Worm (Caenorhabditis elegans): ENCODE data around the gene acs-17.

- TF ChIP-seq nhr-76 (tag; optimal IDR thresholded peaks at IDR 0.05): no peak
- TF ChIP-seq nhr-2 (tag; optimal IDR thresholded peaks at IDR 0.05): no peak
- TF ChIP-seq zip-8 (tag; optimal IDR thresholded peaks at IDR 0.05): no peak
- no peak for TF ChIP-seq pha-4 (tag; optimal IDR thresholded peaks at IDR 0.05)
- no peak for TF ChIP-seq ceh-83 (GFP tag; optimal IDR thresholded peaks at IDR 0.05)
- TF ChIP-seq lsy-2 (tag; optimal IDR thresholded peaks at IDR 0.05): no peak
- no peak for TF ChIP-seq sem-2 (GFP tag; optimal IDR thresholded peaks at IDR 0.05)
- TF ChIP-seq lin-13 (tag; optimal IDR thresholded peaks at IDR 0.05): no peak
- no peak for TF ChIP-seq nhr-28 (tag; optimal IDR thresholded peaks at IDR 0.05)
- no peak for TF ChIP-seq sptf-1 (tag; optimal IDR thresholded peaks at IDR 0.05)
- no peak for TF ChIP-seq snpc-4 (tag; optimal IDR thresholded peaks at IDR 0.05)
- no peak for TF ChIP-seq blmp-1 (tag; optimal IDR thresholded peaks at IDR 0.05)
- TF ChIP-seq elt-3 (tag; optimal IDR thresholded peaks at IDR 0.05): no peak
Measured at ce11 chrX:5905764-5906163, 38.5 kb downstream of the acs-17 start.
